Fruit fly (Drosophila melanogaster) whole organism, embryonic: Measurements from ENCODE around the gene Nazo.

Source experiments
- BEAF-32 ChIP-seq: fragments of 200-800 bp; sonication (Bioruptor generic); optimal IDR thresholded peaks from 3 replicates; lab custom pipeline; 2017; ENCODE audit warnings: missing biosample characterization, missing genetic modification characterization, mild to moderate bottlenecking, moderate library complexity, missing genetic modification reagents
- CG10366 ChIP-seq: fragments of 200-800 bp; sonication (Bioruptor generic); IDR thresholded peaks from 2 replicates; pipeline ENCODE4 v1.3.6; 2022; ENCODE audit warnings: missing biosample characterization, missing genetic modification characterization
- CG10979 ChIP-seq: fragments of 200-800 bp; sonication (Bioruptor generic); optimal IDR thresholded peaks from 2 replicates; lab custom pipeline; 2018; ENCODE audit warnings: missing biosample characterization, mild to moderate bottlenecking, missing genetic modification characterization, moderate library complexity
- CG11085 ChIP-seq: fragments of 200-800 bp; sonication (Bioruptor generic); IDR thresholded peaks from 2 replicates; pipeline ENCODE4 v1.3.6; 2022; ENCODE audit warnings: missing biosample characterization, missing genetic modification characterization
- CG11560 ChIP-seq: fragments of 200-800 bp; sonication (Bioruptor generic); IDR thresholded peaks from 3 replicates; pipeline ENCODE4 v1.3.6; 2022; ENCODE audit warnings: missing biosample characterization, missing genetic modification characterization
- CG11695 ChIP-seq: fragments of 200-800 bp; sonication (Bioruptor generic); IDR thresholded peaks from 3 replicates; pipeline ENCODE4 v1.3.6; 2022; ENCODE audit warnings: missing biosample characterization, missing genetic modification characterization
- CG12299 ChIP-seq: fragments of 200-800 bp; sonication (Bioruptor generic); optimal IDR thresholded peaks from 2 replicates; lab custom pipeline; 2018; ENCODE audit warnings: missing biosample characterization, mild to moderate bottlenecking, missing genetic modification characterization
- CG13424 ChIP-seq: fragments of 200-800 bp; sonication (Bioruptor generic); optimal IDR thresholded peaks from 2 replicates; lab custom pipeline; 2019; ENCODE audit warnings: missing biosample characterization, mild to moderate bottlenecking, missing genetic modification characterization, moderate library complexity
- CG16815 ChIP-seq: fragments of 200-800 bp; sonication (Bioruptor generic); optimal IDR thresholded peaks from 3 replicates; lab custom pipeline; 2017; ENCODE audit warnings: missing biosample characterization, mild to moderate bottlenecking, missing genetic modification characterization
- CG17359 ChIP-seq: fragments of 200-800 bp; sonication (Bioruptor generic); optimal IDR thresholded peaks from 3 replicates; lab custom pipeline; 2018; ENCODE audit warnings: missing biosample characterization, mild to moderate bottlenecking, missing genetic modification characterization, moderate library complexity
- CG17829 ChIP-seq: fragments of 200-800 bp; optimal IDR thresholded peaks from 2 replicates; lab custom pipeline; 2019; ENCODE audit warnings: missing biosample characterization, mild to moderate bottlenecking, missing genetic modification characterization, moderate library complexity
- CG2129 ChIP-seq: fragments of 200-800 bp; sonication (Bioruptor generic); IDR thresholded peaks from 2 replicates; pipeline ENCODE4 v1.3.6; 2022; ENCODE audit warnings: missing biosample characterization, missing genetic modification characterization; ENCODE audit not compliant: partially characterized antibody
- CG2199 ChIP-seq: fragments of 200-800 bp; sonication (Bioruptor generic); IDR thresholded peaks from 3 replicates; pipeline ENCODE4 v1.3.6; 2022; ENCODE audit warnings: missing biosample characterization, missing genetic modification characterization
- CG2712 ChIP-seq: fragments of 200-800 bp; optimal IDR thresholded peaks from 3 replicates; lab custom pipeline; 2019; ENCODE audit warnings: missing biosample characterization, mild to moderate bottlenecking, missing genetic modification characterization, moderate library complexity
- CG31388 ChIP-seq: fragments of 200-800 bp; sonication (Bioruptor generic); optimal IDR thresholded peaks from 2 replicates; lab custom pipeline; 2016; ENCODE audit warnings: missing biosample characterization, missing genetic modification characterization
- CG3163 ChIP-seq: fragments of 200-800 bp; sonication (Bioruptor generic); optimal IDR thresholded peaks from 3 replicates; lab custom pipeline; 2016; ENCODE audit warnings: missing biosample characterization, missing genetic modification characterization
- CG3726 ChIP-seq: fragments of 200-800 bp; sonication (Bioruptor generic); IDR thresholded peaks from 3 replicates; pipeline ENCODE4, ENCODE4 v1.3.6; 2022; ENCODE audit warnings: missing biosample characterization, missing genetic modification characterization
- CG6654 ChIP-seq: fragments of 200-800 bp; sonication (Bioruptor generic); optimal IDR thresholded peaks from 2 replicates; lab custom pipeline; 2017; ENCODE audit warnings: missing biosample characterization, mild to moderate bottlenecking, missing genetic modification characterization
- CG7271 ChIP-seq: fragments of 200-800 bp; sonication (Bioruptor generic); optimal IDR thresholded peaks from 2 replicates; lab custom pipeline; 2018; ENCODE audit warnings: missing biosample characterization, mild to moderate bottlenecking, missing genetic modification characterization, moderate library complexity
- CG7556 ChIP-seq: fragments of 200-800 bp; sonication (Bioruptor generic); optimal IDR thresholded peaks from 2 replicates; lab custom pipeline; 2017; ENCODE audit warnings: missing biosample characterization, mild to moderate bottlenecking, missing genetic modification characterization
- CG7786 ChIP-seq: fragments of 200-800 bp; sonication (Bioruptor generic); optimal IDR thresholded peaks from 2 replicates; lab custom pipeline; 2016; ENCODE audit warnings: missing biosample characterization, missing genetic modification characterization
- CG9727 ChIP-seq: fragments of 200-800 bp; sonication (Bioruptor generic); optimal IDR thresholded peaks from 3 replicates; lab custom pipeline; 2017; ENCODE audit warnings: missing biosample characterization, mild to moderate bottlenecking, missing genetic modification characterization
- D19A ChIP-seq: fragments of 200-800 bp; optimal IDR thresholded peaks from 3 replicates; lab custom pipeline; 2019; ENCODE audit warnings: missing biosample characterization, mild to moderate bottlenecking, missing genetic modification characterization, moderate library complexity
- Dbx ChIP-seq: fragments of 200-800 bp; sonication (Bioruptor generic); IDR thresholded peaks from 3 replicates; pipeline ENCODE4 v1.3.6; 2022; ENCODE audit warnings: missing biosample characterization, missing genetic modification characterization
- Dip3 ChIP-seq: fragments of 200-800 bp; sonication (Bioruptor generic); optimal IDR thresholded peaks from 3 replicates; lab custom pipeline; 2016; ENCODE audit warnings: missing biosample characterization, missing genetic modification characterization
- Eip74EF ChIP-seq, 2 experiments: fragments of 200-800 bp in 1 of 2; fragments of >200 bp in 1 of 2; sonication (Bioruptor generic) in 1 of 2; optimal IDR thresholded peaks; 2 replicates each; lab custom pipeline; 2017 to 2019; ENCODE audit warnings: missing biosample characterization in 2 of 2, missing genetic modification characterization in 2 of 2, mild to moderate bottlenecking in 1 of 2, moderate library complexity in 1 of 2
- HLH54F ChIP-seq: fragments of 200-800 bp; sonication (Bioruptor generic); optimal IDR thresholded peaks from 3 replicates; lab custom pipeline; 2016; ENCODE audit warnings: missing biosample characterization, missing genetic modification characterization
- Kr ChIP-seq: fragments of 200-800 bp; sonication (Bioruptor generic); optimal IDR thresholded peaks from 2 replicates; lab custom pipeline; 2017; ENCODE audit warnings: missing biosample characterization, mild to moderate bottlenecking, missing genetic modification characterization
- Lpt ChIP-seq: fragments of >200 bp; optimal IDR thresholded peaks from 2 replicates; lab custom pipeline; 2018; ENCODE audit warnings: missing biosample characterization, missing genetic modification characterization
- Mes4 ChIP-seq: fragments of 200-800 bp; sonication (Bioruptor generic); optimal IDR thresholded peaks from 2 replicates; lab custom pipeline; 2016; ENCODE audit warnings: missing biosample characterization, missing genetic modification characterization
- Poxn ChIP-seq: fragments of 200-800 bp; sonication (Bioruptor generic); IDR thresholded peaks from 2 replicates; pipeline ENCODE4 v1.3.6; 2022; ENCODE audit warnings: missing biosample characterization, missing genetic modification characterization
- Side ChIP-seq: fragments of 200-800 bp; sonication (Bioruptor generic); optimal IDR thresholded peaks from 2 replicates; lab custom pipeline; 2016; ENCODE audit warnings: missing biosample characterization, missing genetic modification characterization
- Xrp1 ChIP-seq: fragments of 200-800 bp; sonication (Bioruptor generic); IDR thresholded peaks from 2 replicates; pipeline ENCODE4 v1.3.6; 2022; ENCODE audit warnings: missing biosample characterization, missing genetic modification characterization
- ab ChIP-seq: fragments of 200-800 bp; sonication (Bioruptor generic); optimal IDR thresholded peaks from 2 replicates; lab custom pipeline; 2016; ENCODE audit warnings: missing biosample characterization, missing genetic modification characterization
- abd-A ChIP-seq: fragments of 200-800 bp; sonication (Bioruptor generic); optimal IDR thresholded peaks from 3 replicates; lab custom pipeline; 2019; ENCODE audit warnings: missing biosample characterization, mild to moderate bottlenecking, missing genetic modification characterization, moderate library complexity
- amos ChIP-seq: fragments of 200-800 bp; sonication (Bioruptor generic); IDR thresholded peaks from 2 replicates; pipeline ENCODE4 v1.3.6; 2022; ENCODE audit warnings: missing biosample characterization, missing genetic modification characterization; ENCODE audit not compliant: partially characterized antibody
- dimm ChIP-seq: fragments of 200-800 bp; sonication (Bioruptor generic); IDR thresholded peaks from 2 replicates; pipeline ENCODE4 v1.3.6; 2022; ENCODE audit warnings: missing biosample characterization, missing genetic modification characterization
- eyg ChIP-seq: fragments of 200-800 bp; sonication (Bioruptor generic); optimal IDR thresholded peaks from 3 replicates; lab custom pipeline; 2016; ENCODE audit warnings: missing biosample characterization, missing genetic modification characterization
- hbn ChIP-seq: fragments of 200-800 bp; sonication (Bioruptor generic); IDR thresholded peaks from 2 replicates; pipeline ENCODE4 v1.3.6; 2022; ENCODE audit warnings: missing biosample characterization, missing genetic modification characterization; ENCODE audit not compliant: partially characterized antibody
- hkb ChIP-seq, 2 experiments: fragments of 200-800 bp in 1 of 2; fragments of >200 bp in 1 of 2; sonication (Bioruptor generic) in 1 of 2; IDR thresholded peaks in 1 of 2; optimal IDR thresholded peaks in 1 of 2; 2 replicates each; pipeline versions ENCODE4 v1.3.6 to Lab custom; 2017 to 2022; ENCODE audit warnings: missing biosample characterization in 1 of 2, missing genetic modification characterization in 1 of 2
- nerfin-2 ChIP-seq: fragments of 200-800 bp; sonication (Bioruptor generic); IDR thresholded peaks from 2 replicates; pipeline ENCODE4 v1.3.6; 2022; ENCODE audit warnings: missing biosample characterization, missing genetic modification characterization; ENCODE audit not compliant: partially characterized antibody
- pb ChIP-seq: fragments of 200-800 bp; sonication (Bioruptor generic); optimal IDR thresholded peaks from 3 replicates; lab custom pipeline; 2016; ENCODE audit warnings: missing biosample characterization, missing genetic modification characterization
- pum ChIP-seq: fragments of 200-800 bp; sonication (Bioruptor generic); optimal IDR thresholded peaks from 2 replicates; lab custom pipeline; 2016; ENCODE audit warnings: missing biosample characterization, missing genetic modification characterization
- ranshi ChIP-seq: fragments of 200-800 bp; sonication (Bioruptor generic); IDR thresholded peaks from 2 replicates; pipeline ENCODE4 v1.3.6; 2022; ENCODE audit warnings: missing biosample characterization, missing genetic modification characterization
- ro ChIP-seq: fragments of 200-800 bp; sonication (Bioruptor generic); IDR thresholded peaks from 2 replicates; pipeline ENCODE4 v1.3.6; 2022; ENCODE audit warnings: missing biosample characterization, missing genetic modification characterization
- sd ChIP-seq: fragments of 200-800 bp; sonication (Bioruptor generic); optimal IDR thresholded peaks from 3 replicates; lab custom pipeline; 2018; ENCODE audit warnings: missing biosample characterization, mild to moderate bottlenecking, missing genetic modification characterization, moderate library complexity
- sqz ChIP-seq: fragments of 200-800 bp; sonication (Bioruptor generic); optimal IDR thresholded peaks from 3 replicates; lab custom pipeline; 2018; ENCODE audit warnings: missing biosample characterization, mild to moderate bottlenecking, missing genetic modification characterization
- ttk ChIP-seq: fragments of 200-800 bp; sonication (Bioruptor generic); IDR thresholded peaks from 2 replicates; pipeline ENCODE4 v2.1.2; 2022; ENCODE audit warnings: missing biosample characterization, missing genetic modification characterization
- wek ChIP-seq: fragments of 200-800 bp; sonication (Bioruptor generic); optimal IDR thresholded peaks from 3 replicates; lab custom pipeline; 2018; ENCODE audit warnings: missing biosample characterization, mild to moderate bottlenecking, missing genetic modification characterization, moderate library complexity
- wor ChIP-seq: fragments of 200-800 bp; sonication (Bioruptor generic); IDR thresholded peaks from 2 replicates; pipeline ENCODE4 v1.3.6; 2022; ENCODE audit warnings: missing biosample characterization, missing genetic modification characterization
- zf30C ChIP-seq: fragments of 200-800 bp; sonication (Bioruptor generic); optimal IDR thresholded peaks from 3 replicates; lab custom pipeline; 2018; ENCODE audit warnings: missing biosample characterization, mild to moderate bottlenecking, missing genetic modification characterization

Nazo gene

DNA sequence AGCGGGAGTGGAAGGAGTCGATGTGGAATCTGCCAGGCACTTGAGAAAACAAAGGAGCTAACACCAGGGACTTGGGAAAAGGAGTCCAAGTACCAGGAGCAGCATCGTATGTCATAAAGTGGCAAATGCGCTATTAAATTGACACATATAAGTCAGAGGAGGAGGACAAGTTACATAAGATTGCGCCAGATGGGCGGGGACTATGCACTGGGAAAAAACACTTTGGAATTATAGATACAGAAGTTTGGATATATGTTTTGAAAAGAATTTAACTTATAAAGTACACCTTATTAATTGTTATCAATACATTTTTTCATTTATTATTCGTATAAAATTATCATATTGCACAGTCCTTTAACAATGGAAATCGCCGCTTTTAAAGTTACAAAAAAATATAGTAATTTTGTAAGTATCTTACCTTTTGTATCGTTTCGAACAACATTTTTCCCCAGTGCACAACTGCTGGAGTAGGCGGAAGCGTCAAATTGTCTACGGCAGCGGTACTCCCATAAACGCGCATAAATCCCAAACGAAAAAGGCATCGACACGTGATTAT is 48.4 kb downstream of the Nazo start (continued):
- TF ChIP-seq Lpt (GFP tag; lab: Kevin White, UChicago) (no peak), HLH54F (GFP tag; lab: Kevin White, UChicago) (no peak), Eip74EF (GFP tag; optimal IDR thresholded peaks at IDR 0.05; lab: Kevin White, UChicago) (no peak), ttk (GFP tag; lab: Robert Waterston, UW) (no peak), CG10979 (peak; percentile 44), ranshi (GFP tag; lab: Robert Waterston, UW) (no peak), CG3726 (GFP tag; lab: Robert Waterston, UW) (no peak), CG31388 (GFP tag; lab: Kevin White, UChicago) (no peak), CG2199 (GFP tag; lab: Robert Waterston, UW) (no peak), CG13424 (tag; lab: Kevin White, UChicago) (no peak), Mes4 (no peak), CG2712 (tag; lab: Kevin White, UChicago) (peak; percentile 55), hkb (optimal IDR thresholded peaks at IDR 0.05; lab: Kevin White, UChicago) (no peak), hkb (GFP tag; IDR thresholded peaks at IDR 0.05; lab: Robert Waterston, UW) (no peak), CG11695 (GFP tag; lab: Robert Waterston, UW) (no peak), eyg (no peak), CG10366 (GFP tag; lab: Robert Waterston, UW) (no peak), wek (GFP tag; lab: Kevin White, UChicago) (no peak), D19A (peak; percentile 17), sd (tag; lab: Kevin White, UChicago) (no peak), CG7271 (tag; lab: Kevin White, UChicago) (no peak), amos (GFP tag; lab: Robert Waterston, UW) (no peak), BEAF-32 (GFP tag; lab: Kevin White, UChicago) (no peak), CG16815 (GFP tag; lab: Kevin White, UChicago) (peak; percentile 33), CG6654 (no peak), CG9727 (GFP tag; lab: Kevin White, UChicago) (peak; percentile 62), CG2129 (GFP tag; lab: Robert Waterston, UW) (no peak), pum (no peak), CG7786 (GFP tag; lab: Kevin White, UChicago) (no peak), Side (GFP tag; lab: Kevin White, UChicago) (no peak), abd-A (tag; lab: Kevin White, UChicago) (no peak), Poxn (GFP tag; lab: Robert Waterston, UW) (no peak), nerfin-2 (GFP tag; lab: Robert Waterston, UW) (no peak), Kr (GFP tag; lab: Kevin White, UChicago) (peak; percentile 39), CG3163 (no peak), CG12299 (no peak), CG11560 (tag; lab: Robert Waterston, UW) (no peak), CG11085 (GFP tag; lab: Robert Waterston, UW) (no peak), CG7556 (GFP tag; lab: Kevin White, UChicago) (peak; percentile 22), CG17359 (tag; lab: Kevin White, UChicago) (no peak), wor (GFP tag; lab: Robert Waterston, UW) (no peak), pb (GFP tag; lab: Kevin White, UChicago) (no peak), zf30C (GFP tag; lab: Kevin White, UChicago) (peak; percentile 74), Dbx (GFP tag; lab: Robert Waterston, UW) (no peak), ab (GFP tag; lab: Kevin White, UChicago) (no peak), hbn (no peak), Dip3 (GFP tag; lab: Kevin White, UChicago) (no peak), ro (GFP tag; lab: Robert Waterston, UW) (no peak), Xrp1 (GFP tag; lab: Robert Waterston, UW) (no peak; the same call in 1 of the 2 replicates), dimm (GFP tag; lab: Robert Waterston, UW) (no peak), sqz (no peak), CG17829 (tag; lab: Kevin White, UChicago) (peak; percentile 48)
